Fruit fly (Drosophila melanogaster): ENCODE results near the gene CG15390.

The CG15390 gene

DNA sequence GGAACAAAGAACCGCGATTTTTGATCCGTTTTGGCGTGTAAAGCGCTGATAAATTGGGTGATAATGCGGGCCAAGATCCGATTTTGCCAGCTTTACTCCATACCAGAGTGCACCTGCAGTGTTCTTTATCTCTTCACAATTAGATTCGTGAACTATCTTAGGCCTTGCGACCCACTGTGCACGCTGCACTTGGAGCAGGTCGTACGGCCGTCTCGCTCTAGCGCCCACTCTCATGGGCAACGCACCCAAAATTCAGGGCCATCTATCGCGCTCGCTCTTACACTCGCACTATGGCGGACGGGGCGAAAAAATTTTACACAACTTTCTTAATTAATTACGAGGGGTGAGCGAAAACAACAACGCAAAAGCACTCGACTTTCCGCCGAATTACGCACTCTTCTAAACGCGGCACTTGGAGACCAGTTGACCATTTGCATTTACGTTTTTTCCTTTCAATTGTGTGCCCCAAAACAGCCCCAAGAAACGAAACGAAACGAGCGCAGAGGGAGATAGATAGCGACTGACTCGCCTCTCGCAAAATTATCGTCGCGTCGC lies 10.2 kb upstream of the CG15390 start:
- TF ChIP-seq br (GFP tag; optimal IDR thresholded peaks at IDR 0.05): no peak
- no peak for TF ChIP-seq Abd-B (GFP tag; optimal IDR thresholded peaks at IDR 0.05)
- peak; percentile 6 for TF ChIP-seq rgr (GFP tag; optimal IDR thresholded peaks at IDR 0.05)
- no peak for TF ChIP-seq CG32264 (GFP tag; optimal IDR thresholded peaks at IDR 0.05)
- no peak for TF ChIP-seq Jra (GFP tag; optimal IDR thresholded peaks at IDR 0.05)
- no peak for TF ChIP-seq tai (GFP tag; optimal IDR thresholded peaks at IDR 0.05)
- TF ChIP-seq Rel (GFP tag; optimal IDR thresholded peaks at IDR 0.05): no peak
- TF ChIP-seq Rel (tag; optimal IDR thresholded peaks at IDR 0.05): no peak
- TF ChIP-seq GATAd (GFP tag; optimal IDR thresholded peaks at IDR 0.05): no peak
- peak; percentile 55 for TF ChIP-seq Dif (GFP tag; optimal IDR thresholded peaks at IDR 0.05; ENCODE audit: partially characterized antibody)
- TF ChIP-seq woc (GFP tag; optimal IDR thresholded peaks at IDR 0.05): peak; percentile 71
- TF ChIP-seq Hr83 (GFP tag; optimal IDR thresholded peaks at IDR 0.05; ENCODE audit: poor library complexity, severe bottlenecking): peak; percentile 32
- peak; percentile 23 to 35 for TF ChIP-seq dl (GFP tag; optimal IDR thresholded peaks at IDR 0.05; ENCODE audit: insufficient read depth in 1 of 2, partially characterized antibody in 2 of 2)
- no peak for TF ChIP-seq sage (GFP tag; optimal IDR thresholded peaks at IDR 0.05)
- no peak for TF ChIP-seq pan (optimal IDR thresholded peaks at IDR 0.05)
- no peak for TF ChIP-seq CG9705 (GFP tag; optimal IDR thresholded peaks at IDR 0.05)
- TF ChIP-seq usp (GFP tag; optimal IDR thresholded peaks at IDR 0.05): no peak
- TF ChIP-seq Hnf4 (GFP tag; optimal IDR thresholded peaks at IDR 0.05): no peak
- no peak for TF ChIP-seq dmrt93B (GFP tag; optimal IDR thresholded peaks at IDR 0.05)
- no peak for TF ChIP-seq brk (GFP tag; optimal IDR thresholded peaks at IDR 0.05)
- no peak for TF ChIP-seq sv (GFP tag; optimal IDR thresholded peaks at IDR 0.05)

DNA sequence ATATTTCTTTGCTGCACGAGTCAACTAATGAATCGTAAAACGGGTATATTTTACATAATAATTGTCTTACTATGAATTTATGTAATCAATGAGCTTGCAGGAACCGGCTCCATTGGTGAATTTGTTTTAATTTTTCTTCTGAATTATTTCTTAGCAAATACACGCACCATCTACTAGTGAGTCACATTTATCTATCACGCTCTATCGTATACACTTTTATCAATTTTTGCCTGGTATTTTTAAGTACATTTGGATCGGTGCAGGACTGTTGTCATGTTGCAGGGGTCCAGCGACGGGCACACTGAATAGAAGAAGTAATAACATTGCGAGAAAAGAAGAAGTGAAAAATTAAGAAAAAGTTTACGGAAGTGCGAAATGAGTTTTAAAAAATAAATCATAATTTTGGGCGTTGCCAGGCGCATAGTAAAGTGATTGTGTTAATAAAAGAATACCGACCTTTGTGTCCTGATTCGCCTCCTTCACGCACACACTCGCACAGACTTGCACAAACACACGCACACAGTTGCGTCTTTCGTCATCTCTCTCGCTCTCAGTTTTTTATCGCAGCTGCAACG lies 9.3 kb upstream of the CG15390 start, which contains the start of the genes Rab5 and Axud1:
Gene Rab5, minus strand, starts transcription at position 197 of the 575 bp plus-strand sequence.
Gene Axud1, plus strand, starts transcription at position 269 of the 575 bp plus-strand sequence.
- TF ChIP-seq dl (GFP tag; optimal IDR thresholded peaks at IDR 0.05; ENCODE audit: insufficient read depth in 1 of 2, partially characterized antibody in 2 of 2) (no peak), dsf (GFP tag; optimal IDR thresholded peaks at IDR 0.05; ENCODE audit: borderline replicate concordance) (no peak), Vsx2 (GFP tag; optimal IDR thresholded peaks at IDR 0.05; ENCODE audit: partially characterized antibody) (no peak), brk (GFP tag; optimal IDR thresholded peaks at IDR 0.05) (peak; percentile 28), Jra (GFP tag; optimal IDR thresholded peaks at IDR 0.05) (peak; percentile 45), Hr83 (GFP tag; optimal IDR thresholded peaks at IDR 0.05; ENCODE audit: poor library complexity, severe bottlenecking) (peak; percentile 33), fru (GFP tag; optimal IDR thresholded peaks at IDR 0.05) (peak; percentile 47), h (GFP tag; optimal IDR thresholded peaks at IDR 0.05) (peak; percentile 17), Dfd (GFP tag; optimal IDR thresholded peaks at IDR 0.05) (no peak), Hnf4 (GFP tag; optimal IDR thresholded peaks at IDR 0.05) (no peak)

DNA sequence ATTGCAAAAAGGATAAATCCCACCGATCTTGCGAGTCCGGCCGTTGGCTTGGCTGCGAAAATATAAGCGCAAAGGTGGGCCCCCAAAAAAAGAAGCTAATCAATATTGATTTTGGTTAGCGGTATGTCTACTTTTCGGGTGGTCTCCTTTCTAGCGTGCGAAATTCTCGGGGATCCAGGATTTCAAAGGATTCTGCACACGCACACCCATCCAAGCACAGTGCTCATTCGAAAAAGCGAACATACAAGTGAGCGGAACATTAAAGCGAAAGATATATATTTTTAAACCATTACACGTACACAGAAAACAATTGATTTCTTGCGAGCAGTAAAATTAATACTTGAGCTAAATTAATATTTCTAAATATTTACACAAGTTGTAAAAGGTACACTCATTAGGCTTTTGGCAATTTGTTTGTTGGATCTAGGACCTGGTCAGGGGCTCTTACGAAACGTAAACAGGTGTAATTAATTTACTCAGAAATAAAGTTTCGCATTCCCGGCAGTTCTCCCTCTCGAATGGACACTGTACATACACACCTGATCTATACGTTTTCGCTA lies 8.8 kb upstream of the CG15390 start:
- TF ChIP-seq HLH106 (tag; optimal IDR thresholded peaks at IDR 0.05): peak; percentile 46
- no peak for TF ChIP-seq Rel (GFP tag; optimal IDR thresholded peaks at IDR 0.05)
- TF ChIP-seq Rel (tag; optimal IDR thresholded peaks at IDR 0.05): no peak
- TF ChIP-seq foxo (GFP tag; optimal IDR thresholded peaks at IDR 0.05): peak in 1 of 2 experiments; percentile 32
- TF ChIP-seq jim (GFP tag; optimal IDR thresholded peaks at IDR 0.05): no peak
- no peak for TF ChIP-seq Abd-B (GFP tag; optimal IDR thresholded peaks at IDR 0.05)
- peak; percentile 7 for TF ChIP-seq sage (GFP tag; optimal IDR thresholded peaks at IDR 0.05)
- TF ChIP-seq Sp1 (GFP tag; optimal IDR thresholded peaks at IDR 0.05): no peak
- TF ChIP-seq usp (GFP tag; optimal IDR thresholded peaks at IDR 0.05): no peak
- peak; percentile 26 for TF ChIP-seq rgr (GFP tag; optimal IDR thresholded peaks at IDR 0.05)
- no peak for TF ChIP-seq tai (GFP tag; optimal IDR thresholded peaks at IDR 0.05)
- TF ChIP-seq dl (GFP tag; optimal IDR thresholded peaks at IDR 0.05; ENCODE audit: insufficient read depth in 1 of 2, partially characterized antibody in 2 of 2): no peak
- no peak for TF ChIP-seq Myc (optimal IDR thresholded peaks at IDR 0.05)
- TF ChIP-seq CrebA (GFP tag; optimal IDR thresholded peaks at IDR 0.05; ENCODE audit: borderline replicate concordance): no peak
- TF ChIP-seq Hr83 (GFP tag; optimal IDR thresholded peaks at IDR 0.05; ENCODE audit: poor library complexity, severe bottlenecking): no peak
- peak; percentile 17 for TF ChIP-seq h (GFP tag; optimal IDR thresholded peaks at IDR 0.05)
- TF ChIP-seq woc (GFP tag; optimal IDR thresholded peaks at IDR 0.05): no peak
- no peak for TF ChIP-seq ey (GFP tag; optimal IDR thresholded peaks at IDR 0.05)
- TF ChIP-seq fru (GFP tag; optimal IDR thresholded peaks at IDR 0.05): peak; percentile 11
- no peak for TF ChIP-seq CG9705 (GFP tag; optimal IDR thresholded peaks at IDR 0.05)
- no peak for TF ChIP-seq CG32264 (GFP tag; optimal IDR thresholded peaks at IDR 0.05)

Measured in whole organism, wandering third instar larva.